Worm (Caenorhabditis elegans) whole organism, L1 larva: ENCODE data around the gene mrck-1.

Experiments used
- C04F5.9 ChIP-seq: sonication (generic microtip); optimal IDR thresholded peaks from 2 replicates; lab custom pipeline; 2016; ENCODE audit warnings: missing genetic modification characterization, missing compliant biosample characterization
- F16B12.6 ChIP-seq: fragments of 150-350 bp; optimal IDR thresholded peaks from 2 replicates; lab custom pipeline; 2014; ENCODE audit warnings: missing biosample characterization, missing genetic modification characterization
- ama-1 ChIP-seq: fragments of 150-350 bp; optimal IDR thresholded peaks from 2 replicates; lab custom pipeline; 2014
- ces-1 ChIP-seq: fragments of 150-350 bp; optimal IDR thresholded peaks from 2 replicates; lab custom pipeline; 2014; ENCODE audit warnings: missing biosample characterization, missing genetic modification reagents, missing genetic modification characterization
- egl-27 ChIP-seq, 2 experiments: fragments of 150-350 bp in 1 of 2; sonication (generic microtip); optimal IDR thresholded peaks; 3 replicates each; lab custom pipeline; 2017 to 2018; ENCODE audit warnings: missing biosample characterization in 2 of 2, missing genetic modification characterization in 2 of 2, missing genetic modification reagents in 2 of 2
- fkh-10 ChIP-seq: sonication (generic microtip); optimal IDR thresholded peaks from 2 replicates; lab custom pipeline; 2017; ENCODE audit warnings: missing biosample characterization, missing genetic modification reagents, missing genetic modification characterization
- mab-9 ChIP-seq: fragments of 200-800 bp; sonication (Bioruptor generic); IDR thresholded peaks from 2 replicates; pipeline ENCODE4 v1.3.6; 2022; ENCODE audit warnings: missing genetic modification reagents, missing genetic modification characterization, missing compliant biosample characterization
- nhr-71 ChIP-seq: sonication (generic microtip); optimal IDR thresholded peaks from 2 replicates; lab custom pipeline; 2016; ENCODE audit warnings: mild to moderate bottlenecking, missing genetic modification characterization, moderate library complexity, missing compliant biosample characterization
- unc-86 ChIP-seq: sonication (generic microtip); optimal IDR thresholded peaks from 2 replicates; lab custom pipeline; 2016; ENCODE audit warnings: missing genetic modification characterization, missing compliant biosample characterization

- TF ChIP-seq mab-9 (GFP tag; lab: Robert Waterston, UW) (0 out of 2 replicates have a peak, but pooled peaks have one; percentile 24), fkh-10 (no peak), unc-86 (tag; lab: Kevin White, UChicago) (no peak), C04F5.9 (no peak), ama-1 (lab: Kevin White, UChicago) (no peak), egl-27 (tag; optimal IDR thresholded peaks at IDR 0.05; lab: Kevin White, UChicago) (no peak), ces-1 (GFP tag; lab: Kevin White, UChicago) (no peak), nhr-71 (tag; lab: Kevin White, UChicago) (no peak), F16B12.6 (tag; lab: Kevin White, UChicago) (no peak)
Measured at ce11 chrV:6224984-6225617, 42.0 kb downstream of the mrck-1 start.
